Worm (Caenorhabditis elegans) whole organism, L1 larva: ENCODE results near the gene fbxa-65.

Experiments
- ceh-88 ChIP-seq: fragments of 200-800 bp; sonication (Bioruptor generic); IDR thresholded peaks from 2 replicates; pipeline ENCODE4 v1.3.6; 2022; ENCODE audit warnings: missing genetic modification characterization, missing compliant biosample characterization
- mef-2 ChIP-seq: fragments of 150-350 bp; optimal IDR thresholded peaks from 2 replicates; lab custom pipeline; 2014; ENCODE audit warnings: missing biosample characterization, missing genetic modification characterization
- nhr-12 ChIP-seq: sonication (generic microtip); optimal IDR thresholded peaks from 2 replicates; lab custom pipeline; 2017; ENCODE audit warnings: missing biosample characterization, missing genetic modification characterization
- unc-130 ChIP-seq: fragments of 150-350 bp; optimal IDR thresholded peaks from 2 replicates; lab custom pipeline; 2017; ENCODE audit warnings: missing biosample characterization, missing genetic modification characterization, inconsistent platforms

DNA sequence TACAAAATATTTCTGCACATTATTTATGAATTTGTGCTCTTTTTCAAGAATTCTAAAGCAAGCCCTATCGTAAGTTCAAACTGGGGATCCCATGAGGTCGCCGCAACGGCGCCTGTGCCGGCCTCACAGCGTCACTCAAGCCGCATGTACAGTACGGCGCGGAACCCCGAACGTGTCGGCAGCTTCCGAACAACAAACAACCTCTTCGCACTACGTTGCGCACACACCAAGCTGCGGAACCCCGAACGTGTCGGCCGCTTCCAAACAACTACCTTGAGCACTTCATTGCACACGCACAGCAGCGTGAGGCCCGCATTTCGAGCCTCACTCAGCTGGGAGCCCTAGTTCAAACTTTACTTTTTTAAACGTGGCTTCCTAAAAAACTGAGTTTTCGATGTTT is 47.8 kb upstream of the fbxa-65 start:
- TF ChIP-seq mef-2 (tag; lab: Kevin White, UChicago) (no peak), ceh-88 (no peak), nhr-12 (tag; lab: Kevin White, UChicago) (no peak), unc-130 (tag; lab: Kevin White, UChicago) (no peak)
